Fruit fly (Drosophila melanogaster) whole organism, pupa: ENCODE measurements around the gene CG9316.

Experiments used
- CG10348 ChIP-seq: fragments of 200-800 bp; sonication (Bioruptor generic); IDR thresholded peaks from 2 replicates; pipeline ENCODE4 v1.3.6; 2022; ENCODE audit warnings: missing biosample characterization, missing genetic modification characterization
- CG12605 ChIP-seq: fragments of 200-800 bp; sonication (Bioruptor generic); IDR thresholded peaks from 2 replicates; pipeline ENCODE4 v1.3.6; 2022; ENCODE audit warnings: missing biosample characterization, missing genetic modification characterization
- CG13204 ChIP-seq: fragments of 200-800 bp; sonication (Bioruptor generic); optimal IDR thresholded peaks from 2 replicates; lab custom pipeline; 2018; ENCODE audit warnings: missing biosample characterization, mild to moderate bottlenecking, missing genetic modification characterization, moderate library complexity
- CG14655 ChIP-seq: fragments of 200-800 bp; sonication (Bioruptor generic); optimal IDR thresholded peaks from 3 replicates; lab custom pipeline; 2017; ENCODE audit warnings: mild to moderate bottlenecking, missing biosample characterization, missing genetic modification reagents, missing genetic modification characterization
- CG15710 ChIP-seq: fragments of 200-800 bp; sonication (Bioruptor generic); optimal IDR thresholded peaks from 2 replicates; lab custom pipeline; 2018; ENCODE audit warnings: missing biosample characterization, mild to moderate bottlenecking, missing genetic modification characterization, moderate library complexity
- CG17806 ChIP-seq: fragments of 200-800 bp; sonication (Bioruptor generic); optimal IDR thresholded peaks from 2 replicates; lab custom pipeline; 2018; ENCODE audit warnings: missing biosample characterization, mild to moderate bottlenecking, missing genetic modification characterization, moderate library complexity
- CG32121 ChIP-seq: fragments of 200-800 bp; sonication (Bioruptor generic); IDR thresholded peaks from 2 replicates; pipeline ENCODE4 v1.3.6; 2022; ENCODE audit warnings: missing biosample characterization, missing genetic modification characterization
- CG34367 ChIP-seq: fragments of 200-800 bp; sonication (Bioruptor generic); optimal IDR thresholded peaks from 2 replicates; lab custom pipeline; 2018; ENCODE audit warnings: missing biosample characterization, mild to moderate bottlenecking, missing genetic modification characterization
- CG4496 ChIP-seq: fragments of 200-800 bp; sonication (Bioruptor generic); IDR thresholded peaks from 3 replicates; pipeline ENCODE4 v1.3.6; 2022; ENCODE audit warnings: missing biosample characterization, missing genetic modification characterization
- CG8159 ChIP-seq: fragments of 200-800 bp; sonication (Bioruptor generic); optimal IDR thresholded peaks from 3 replicates; lab custom pipeline; 2018; ENCODE audit warnings: missing biosample characterization, mild to moderate bottlenecking, missing genetic modification characterization, moderate library complexity
- CG8301 ChIP-seq: fragments of 200-800 bp; sonication (Bioruptor generic); optimal IDR thresholded peaks from 2 replicates; lab custom pipeline; 2018; ENCODE audit warnings: missing biosample characterization, mild to moderate bottlenecking, missing genetic modification characterization
- CG9948 ChIP-seq: fragments of 200-800 bp; sonication (Bioruptor generic); optimal IDR thresholded peaks from 2 replicates; lab custom pipeline; 2018; ENCODE audit warnings: missing biosample characterization, mild to moderate bottlenecking, missing genetic modification characterization, moderate library complexity
- D1 ChIP-seq: fragments of 200-800 bp; sonication (Bioruptor generic); optimal IDR thresholded peaks from 2 replicates; lab custom pipeline; 2018; ENCODE audit warnings: missing biosample characterization, mild to moderate bottlenecking, missing genetic modification characterization, moderate library complexity
- EcR ChIP-seq: fragments of 200-800 bp; sonication (Bioruptor generic); optimal IDR thresholded peaks from 3 replicates; lab custom pipeline; 2019; ENCODE audit warnings: missing biosample characterization, missing genetic modification characterization, mild to moderate bottlenecking, moderate library complexity, missing genetic modification reagents
- Ets98B ChIP-seq: fragments of 200-800 bp; sonication (Bioruptor generic); IDR thresholded peaks from 2 replicates; pipeline ENCODE4 v1.3.6; 2022; ENCODE audit warnings: missing biosample characterization, missing genetic modification characterization
- Pif1A ChIP-seq: fragments of 200-800 bp; sonication (Bioruptor generic); optimal IDR thresholded peaks from 3 replicates; lab custom pipeline; 2016; ENCODE audit warnings: missing biosample characterization, missing genetic modification characterization
- Pif1B ChIP-seq: fragments of 200-800 bp; sonication (Bioruptor generic); optimal IDR thresholded peaks from 3 replicates; lab custom pipeline; 2016; ENCODE audit warnings: missing biosample characterization, missing genetic modification characterization
- Snoo ChIP-seq: fragments of 200-800 bp; sonication (Bioruptor generic); optimal IDR thresholded peaks from 3 replicates; lab custom pipeline; 2017; ENCODE audit warnings: missing biosample characterization, mild to moderate bottlenecking, missing genetic modification characterization, inconsistent platforms
- fd96Ca ChIP-seq: fragments of 200-800 bp; sonication (Bioruptor generic); IDR thresholded peaks from 3 replicates; pipeline ENCODE4 v1.3.6; 2022; ENCODE audit warnings: missing biosample characterization, missing genetic modification characterization
- gl ChIP-seq: fragments of 200-800 bp; sonication (Bioruptor generic); optimal IDR thresholded peaks from 2 replicates; lab custom pipeline; 2018; ENCODE audit warnings: missing biosample characterization, mild to moderate bottlenecking, missing genetic modification characterization
- rn ChIP-seq: fragments of 200-800 bp; sonication (Bioruptor generic); IDR thresholded peaks from 2 replicates; pipeline ENCODE4 v1.3.6; 2022; ENCODE audit warnings: missing biosample characterization, missing genetic modification characterization

The CG9316 gene

DNA sequence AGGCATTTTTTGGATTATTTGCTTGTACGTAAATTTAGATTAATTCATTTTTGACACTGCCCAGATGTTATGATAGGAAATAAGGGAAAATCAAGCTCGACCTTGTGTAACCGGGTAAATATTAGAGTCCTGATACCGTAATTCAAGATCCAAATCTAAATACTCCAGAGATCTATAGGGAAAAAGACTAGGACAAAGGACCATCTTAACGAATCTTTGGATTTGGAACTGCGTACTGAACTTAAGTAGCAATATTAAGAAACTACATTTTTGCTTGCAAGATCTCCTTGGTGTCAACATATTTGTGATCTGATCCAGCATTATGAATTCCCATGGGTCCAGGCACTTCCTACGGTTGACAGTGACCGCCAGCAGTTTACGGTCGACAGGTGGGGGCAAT is at the start of gene CG9316:
Gene CG9316, minus strand, starts transcription at position 101 of the 400 bp plus-strand sequence.
- TF ChIP-seq CG32121 (no peak), CG8301 (tag; lab: Kevin White, UChicago) (no peak), CG34367 (no peak)

DNA sequence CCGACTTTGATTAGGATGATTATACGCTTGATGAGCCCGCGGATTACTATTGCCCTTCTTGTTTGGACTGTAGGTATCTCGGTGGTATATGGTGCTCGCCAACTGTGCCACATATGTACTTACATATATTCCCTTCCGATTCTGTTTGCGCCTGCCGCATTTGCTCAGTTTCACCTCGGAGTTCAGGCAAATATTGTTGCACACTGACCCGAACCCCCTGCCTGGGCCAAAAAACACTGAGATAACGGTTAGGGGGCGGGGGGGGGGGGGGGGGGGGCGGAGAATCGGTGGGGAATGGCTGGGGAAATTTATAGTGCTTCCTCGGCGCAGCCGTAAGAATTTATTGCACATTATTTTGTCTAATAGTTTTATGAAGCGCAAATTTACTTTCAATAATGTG is 49.6 kb upstream of the CG9316 start:
- no peak for TF ChIP-seq CG10348 (GFP tag; lab: Robert Waterston, UW)
- TF ChIP-seq D1 (tag; lab: Kevin White, UChicago) = no peak
- TF ChIP-seq Pif1A = no peak
- no peak for TF ChIP-seq CG17806 (tag; lab: Kevin White, UChicago)
- no peak for TF ChIP-seq CG8301 (tag; lab: Kevin White, UChicago)
- TF ChIP-seq rn = no peak
- TF ChIP-seq, all 21 proteins: peak for 0

DNA sequence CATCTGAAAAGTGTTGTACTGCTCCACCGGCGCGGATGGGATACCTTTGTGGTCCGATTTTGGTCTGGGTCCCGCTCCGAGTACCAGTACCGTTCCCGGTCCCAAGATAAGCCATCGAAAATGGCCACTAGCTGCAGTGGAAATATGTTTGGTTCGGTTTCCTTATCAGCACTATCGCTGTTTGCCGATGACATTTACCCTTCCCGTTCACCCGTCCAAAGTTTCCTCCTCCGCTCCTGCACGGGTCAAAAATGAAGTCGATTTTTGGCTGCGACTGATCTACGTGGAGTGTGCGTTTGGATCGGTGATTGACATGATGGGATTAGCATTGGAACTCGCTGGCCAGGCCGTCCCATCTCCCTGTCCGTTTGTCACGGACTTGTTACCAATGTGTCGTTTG is 48.1 kb upstream of the CG9316 start:
- no peak for TF ChIP-seq Ets98B (GFP tag; lab: Robert Waterston, UW)
- TF ChIP-seq Pif1B (GFP tag; lab: Kevin White, UChicago) = no peak
- no peak for TF ChIP-seq gl (tag; lab: Kevin White, UChicago)
- TF ChIP-seq, all 21 proteins: peak for 0

DNA sequence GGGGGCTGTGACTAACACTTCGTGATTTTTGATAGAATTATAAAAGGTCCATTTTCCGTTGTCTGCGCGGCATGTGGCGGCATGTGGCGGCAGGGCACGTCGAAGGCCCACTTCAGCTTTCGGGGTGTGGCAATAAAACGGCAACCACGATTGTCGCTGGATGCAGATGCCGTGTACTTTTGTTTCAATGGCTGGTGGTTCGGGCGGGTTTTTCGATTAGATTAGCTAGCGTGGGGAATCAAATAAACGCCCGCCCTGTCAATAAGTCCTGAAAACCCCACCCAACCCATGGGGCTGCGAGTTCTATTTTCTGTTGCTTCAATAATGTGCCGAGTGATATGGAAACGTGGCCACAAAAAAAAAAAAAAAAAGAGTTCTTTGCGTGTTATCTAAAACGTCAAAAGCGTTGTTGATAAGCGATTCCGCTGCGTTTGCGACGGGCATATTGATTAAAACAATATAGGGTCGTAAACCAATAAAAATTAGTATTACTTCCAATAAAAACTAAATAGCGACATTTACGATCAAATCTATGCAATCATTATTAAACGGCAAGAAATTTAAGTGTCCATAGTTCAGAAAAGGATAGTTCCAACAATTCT is 47.2 kb upstream of the CG9316 start:
- TF ChIP-seq fd96Ca (GFP tag; lab: Robert Waterston, UW) (0 out of 3 replicates have a peak, but pooled peaks have one; percentile 28), CG32121 (no peak)
- TF ChIP-seq, all 21 proteins: peak for 1

DNA sequence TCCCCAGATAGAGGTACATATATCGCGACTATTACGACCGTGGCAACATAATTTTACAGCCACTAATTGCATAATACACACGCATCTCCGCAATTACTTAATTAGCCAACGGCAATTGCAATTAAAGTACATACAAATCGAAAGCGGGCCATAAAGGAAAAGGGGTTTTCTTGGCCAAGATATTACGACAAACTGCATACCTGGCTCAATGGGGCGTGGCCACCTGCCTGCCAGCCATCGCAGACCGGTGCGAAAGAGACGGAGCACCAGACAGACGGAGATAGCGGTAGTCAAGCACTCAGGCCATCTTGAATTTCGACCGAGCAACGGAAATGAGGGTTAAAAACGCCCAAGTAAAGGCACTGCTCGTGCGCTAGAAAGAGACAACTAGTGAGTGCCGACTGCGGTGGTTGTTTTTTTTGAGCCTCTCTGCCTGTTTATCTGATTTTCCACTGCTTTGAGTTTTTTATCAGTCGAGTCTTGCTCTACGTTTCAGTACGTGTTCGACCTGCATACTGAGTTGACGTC is 44.0 kb upstream of the CG9316 start, which contains the start of gene cad:
Gene cad, plus strand, starts transcription at position 490 of the 528 bp plus-strand sequence.
- TF ChIP-seq fd96Ca (GFP tag; lab: Robert Waterston, UW) (peak; percentile 62; the same call in 2 of the 3 replicates), CG8301 (tag; lab: Kevin White, UChicago) (no peak), Pif1B (GFP tag; lab: Kevin White, UChicago) (peak; percentile 7), CG17806 (tag; lab: Kevin White, UChicago) (no peak), CG32121 (peak; percentile 40; the same call in 1 of the 2 replicates), gl (tag; lab: Kevin White, UChicago) (peak; percentile 19), CG15710 (tag; lab: Kevin White, UChicago) (peak; percentile 30), CG8159 (tag; lab: Kevin White, UChicago) (no peak), Snoo (peak; percentile 66), Ets98B (GFP tag; lab: Robert Waterston, UW) (peak; percentile 52), D1 (tag; lab: Kevin White, UChicago) (peak; percentile 28), Pif1A (peak; percentile 59)

DNA sequence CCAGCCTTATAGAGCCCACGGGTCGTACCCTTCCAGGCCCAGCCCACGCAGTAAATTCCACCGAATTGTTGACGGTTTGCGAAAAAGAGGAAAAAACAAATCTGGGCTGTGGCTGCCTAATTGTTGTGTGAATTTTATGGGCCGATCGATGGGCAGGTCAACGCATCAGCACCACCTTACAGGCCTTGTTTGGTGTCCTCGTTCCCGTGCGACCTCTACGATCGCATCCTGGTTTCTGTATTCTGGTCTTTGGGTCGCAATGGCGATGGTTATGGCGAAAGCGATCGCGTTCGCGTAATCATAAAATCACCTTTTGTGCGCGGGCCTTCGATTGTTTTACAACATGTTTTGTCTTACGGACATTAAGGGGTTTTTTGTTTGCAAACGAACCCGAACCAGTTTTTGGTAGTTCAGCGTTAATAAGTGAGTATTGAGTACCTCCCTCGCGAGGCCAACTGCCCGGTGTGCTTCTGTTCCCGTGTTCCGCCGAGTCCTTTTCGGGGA is 42.3 kb upstream of the CG9316 start:
- no peak for TF ChIP-seq Snoo
- no peak for TF ChIP-seq EcR (GFP tag; lab: Kevin White, UChicago)
- TF ChIP-seq CG17806 (tag; lab: Kevin White, UChicago) = no peak
- no peak for TF ChIP-seq CG10348 (GFP tag; lab: Robert Waterston, UW)
- TF ChIP-seq CG32121 = no peak
- TF ChIP-seq CG12605 (GFP tag; lab: Robert Waterston, UW) = no peak
- TF ChIP-seq D1 (tag; lab: Kevin White, UChicago) = no peak
- no peak for TF ChIP-seq gl (tag; lab: Kevin White, UChicago)

DNA sequence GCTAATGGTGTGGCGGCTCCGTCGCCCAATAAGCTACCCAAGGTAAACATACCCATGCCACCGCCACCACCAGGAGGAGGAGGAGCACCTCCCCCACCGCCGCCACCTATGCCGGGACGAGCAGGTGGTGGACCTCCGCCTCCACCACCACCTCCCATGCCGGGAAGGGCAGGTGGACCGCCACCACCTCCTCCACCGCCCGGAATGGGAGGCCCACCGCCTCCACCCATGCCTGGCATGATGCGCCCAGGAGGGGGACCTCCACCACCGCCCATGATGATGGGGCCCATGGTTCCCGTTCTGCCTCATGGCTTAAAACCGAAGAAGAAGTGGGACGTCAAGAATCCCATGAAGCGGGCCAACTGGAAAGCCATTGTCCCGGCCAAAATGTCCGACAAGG is 38.3 kb upstream of the CG9316 start:
- no peak for TF ChIP-seq CG17806 (tag; lab: Kevin White, UChicago)
- TF ChIP-seq CG12605 (GFP tag; lab: Robert Waterston, UW) = no peak
- no peak for TF ChIP-seq CG32121
- TF ChIP-seq Pif1A = no peak

DNA sequence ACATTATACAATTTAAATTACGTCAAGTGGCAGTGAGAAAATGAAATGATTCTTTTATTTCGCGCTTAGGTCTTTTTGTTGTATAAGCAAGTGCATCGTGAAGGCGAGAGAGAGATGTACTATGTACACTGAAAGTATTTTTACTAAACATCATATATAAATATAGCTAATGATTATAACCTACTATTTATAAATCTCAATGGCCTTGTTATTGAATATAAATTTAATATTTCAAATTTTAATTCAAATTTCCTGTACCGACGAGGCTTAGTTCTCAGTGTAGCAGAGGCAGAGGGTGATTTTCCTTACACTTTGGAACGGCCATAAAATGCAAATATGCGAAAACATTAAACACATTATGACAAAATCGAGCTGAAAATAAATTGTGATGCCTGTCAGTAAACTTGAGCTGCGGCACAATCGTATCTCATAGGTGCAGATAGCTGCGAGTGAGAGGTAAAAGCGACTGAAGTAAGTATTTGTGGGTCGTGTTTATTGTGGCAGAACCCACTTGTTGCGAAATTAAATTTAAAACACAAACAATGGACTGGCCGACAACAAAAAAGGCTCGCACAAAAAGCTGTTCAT is 35.7 kb upstream of the CG9316 start:
- TF ChIP-seq CG13204 (GFP tag; lab: Kevin White, UChicago) (no peak), Pif1A (peak; percentile 74), CG32121 (peak; percentile 77), CG8301 (tag; lab: Kevin White, UChicago) (peak; percentile 62), CG12605 (GFP tag; lab: Robert Waterston, UW) (peak; percentile 79), Ets98B (GFP tag; lab: Robert Waterston, UW) (peak; percentile 65), CG15710 (tag; lab: Kevin White, UChicago) (peak; percentile 77), CG34367 (peak; percentile 49), fd96Ca (GFP tag; lab: Robert Waterston, UW) (peak; percentile 35; the same call in 1 of the 3 replicates), CG8159 (tag; lab: Kevin White, UChicago) (peak; percentile 83), Snoo (peak; percentile 78), gl (tag; lab: Kevin White, UChicago) (peak; percentile 28), CG14655 (peak; percentile 73), EcR (GFP tag; lab: Kevin White, UChicago) (no peak), CG17806 (tag; lab: Kevin White, UChicago) (peak; percentile 72), CG10348 (GFP tag; lab: Robert Waterston, UW) (no peak), CG4496 (GFP tag; lab: Robert Waterston, UW) (peak; percentile 76), Pif1B (GFP tag; lab: Kevin White, UChicago) (peak; percentile 73), rn (0 out of 2 replicates have a peak, but pooled peaks have one; percentile 44), CG9948 (tag; lab: Kevin White, UChicago) (peak; percentile 75), D1 (tag; lab: Kevin White, UChicago) (no peak)
